Fruit fly (Drosophila melanogaster): ENCODE results near the gene CG7017.

CG7017 gene

DNA sequence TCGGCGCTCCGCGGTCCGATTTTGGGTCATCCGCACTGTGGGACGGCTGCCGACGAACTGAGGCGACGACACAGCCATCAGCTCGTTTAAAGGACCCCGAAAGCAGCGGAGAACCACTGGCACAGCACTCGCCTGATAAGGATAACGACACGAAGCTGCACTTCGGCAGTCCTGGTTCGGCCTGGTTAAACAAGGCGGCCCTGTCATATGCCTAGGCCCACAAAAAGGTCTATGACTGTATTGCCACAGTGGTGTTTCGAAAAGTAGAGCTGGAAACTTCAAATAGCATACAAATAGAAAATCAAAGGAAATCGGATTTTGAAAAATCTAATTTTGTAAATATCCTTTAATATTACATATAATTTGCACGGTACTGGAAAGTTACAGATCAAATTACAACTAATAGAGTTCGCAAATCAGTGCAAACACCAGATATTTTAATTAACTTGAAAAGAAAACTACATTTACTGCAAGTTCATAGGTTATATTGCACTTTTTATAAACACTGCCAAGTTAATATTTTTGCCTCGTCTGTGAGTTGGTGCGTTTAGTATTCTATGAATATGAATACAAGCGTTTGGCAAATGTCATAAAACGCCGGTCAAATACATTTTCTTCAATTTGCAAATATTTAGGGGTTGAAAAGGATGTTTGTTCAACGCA is 26.6 kb downstream of the CG7017 start (continued):
- peak; percentile 43 for TF ChIP-seq CG10543 (GFP tag; optimal IDR thresholded peaks at IDR 0.05)
- no peak for TF ChIP-seq crc (GFP tag; optimal IDR thresholded peaks at IDR 0.05)
- TF ChIP-seq repo (GFP tag; optimal IDR thresholded peaks at IDR 0.05): no peak
- TF ChIP-seq Abd-B (GFP tag; optimal IDR thresholded peaks at IDR 0.05): no peak
- no peak for TF ChIP-seq gro (GFP tag; optimal IDR thresholded peaks at IDR 0.05)
- no peak for TF ChIP-seq en (GFP tag; optimal IDR thresholded peaks at IDR 0.05)
- TF ChIP-seq Awh (GFP tag; IDR thresholded peaks at IDR 0.05): no peak
- TF ChIP-seq CG17829 (tag; optimal IDR thresholded peaks at IDR 0.05): no peak
- TF ChIP-seq Sin3A (optimal IDR thresholded peaks at IDR 0.05): no peak
- no peak for TF ChIP-seq Spps (tag; optimal IDR thresholded peaks at IDR 0.05)
- no peak for TF ChIP-seq CG4404 (GFP tag; IDR thresholded peaks at IDR 0.05)
- TF ChIP-seq danr (GFP tag; IDR thresholded peaks at IDR 0.05): no peak
- peak; percentile 69 for TF ChIP-seq CG13424 (tag; optimal IDR thresholded peaks at IDR 0.05)
- no peak for TF ChIP-seq CG11085 (GFP tag; IDR thresholded peaks at IDR 0.05)
- no peak for TF ChIP-seq CG6272 (GFP tag; IDR thresholded peaks at IDR 0.05)
- TF ChIP-seq ara (GFP tag; IDR thresholded peaks at IDR 0.05): no peak
- TF ChIP-seq rib (GFP tag; IDR thresholded peaks at IDR 0.05): no peak
- TF ChIP-seq CG7372 (GFP tag; IDR thresholded peaks at IDR 0.05): no peak
- no peak for TF ChIP-seq CG3995 (GFP tag; optimal IDR thresholded peaks at IDR 0.05)
- no peak for TF ChIP-seq CG10979 (tag; optimal IDR thresholded peaks at IDR 0.05)
- no peak for TF ChIP-seq C15 (GFP tag; IDR thresholded peaks at IDR 0.05)
- TF ChIP-seq CkIIα-i1 (GFP tag; IDR thresholded peaks at IDR 0.05): no peak
- no peak for TF ChIP-seq CG30020 (tag; optimal IDR thresholded peaks at IDR 0.05)
- TF ChIP-seq gt (GFP tag; IDR thresholded peaks at IDR 0.05): no peak
- TF ChIP-seq CG15269 (tag; optimal IDR thresholded peaks at IDR 0.05): peak; percentile 62
- TF ChIP-seq CG9876 (GFP tag; optimal IDR thresholded peaks at IDR 0.05): peak; percentile 12
- TF ChIP-seq Doc2 (GFP tag; IDR thresholded peaks at IDR 0.05): no peak
- 0 out of 2 replicates have a peak, but pooled peaks have one; percentile 18 for TF ChIP-seq CG42726 (GFP tag; IDR thresholded peaks at IDR 0.05; ENCODE audit: partially characterized antibody)
- no peak for TF ChIP-seq ase (GFP tag; IDR thresholded peaks at IDR 0.05)
- TF ChIP-seq Ssrp (tag; optimal IDR thresholded peaks at IDR 0.05): peak; percentile 49
- TF ChIP-seq CG12236 (GFP tag; optimal IDR thresholded peaks at IDR 0.05): no peak
- TF ChIP-seq HLHmδ (GFP tag; optimal IDR thresholded peaks at IDR 0.05): no peak
- TF ChIP-seq tgo (GFP tag; IDR thresholded peaks at IDR 0.05): no peak
- TF ChIP-seq peb (GFP tag; IDR thresholded peaks at IDR 0.05): no peak
- TF ChIP-seq CG7271 (tag; optimal IDR thresholded peaks at IDR 0.05): no peak
- TF ChIP-seq CG6813 (GFP tag; optimal IDR thresholded peaks at IDR 0.05): no peak
- no peak for TF ChIP-seq CG10274 (GFP tag; optimal IDR thresholded peaks at IDR 0.05)
- peak; percentile 87 for TF ChIP-seq CG2120 (GFP tag; optimal IDR thresholded peaks at IDR 0.05)
- TF ChIP-seq CG8290 (GFP tag; optimal IDR thresholded peaks at IDR 0.05): no peak
- peak in 1 of 2 experiments; percentile 51 for TF ChIP-seq CG8290 (tag; optimal IDR thresholded peaks at IDR 0.05)
- peak; percentile 60; the same call in 1 of the 2 replicates for TF ChIP-seq CG11696 (GFP tag; IDR thresholded peaks at IDR 0.05)
- no peak for TF ChIP-seq knrl (GFP tag; IDR thresholded peaks at IDR 0.05; ENCODE audit: partially characterized antibody)
- TF ChIP-seq CG8281 (tag; optimal IDR thresholded peaks at IDR 0.05): no peak
- no peak for TF ChIP-seq ranshi (GFP tag; IDR thresholded peaks at IDR 0.05)
- TF ChIP-seq toy (GFP tag; IDR thresholded peaks at IDR 0.05): no peak
- peak; percentile 34 for TF ChIP-seq Myb (GFP tag; optimal IDR thresholded peaks at IDR 0.05)
- TF ChIP-seq corto (GFP tag; optimal IDR thresholded peaks at IDR 0.05): peak; percentile 50
- TF ChIP-seq gfzf (GFP tag; optimal IDR thresholded peaks at IDR 0.05): no peak
- TF ChIP-seq Aef1 (GFP tag; IDR thresholded peaks at IDR 0.05): peak; percentile 56
- TF ChIP-seq CG18599 (GFP tag; optimal IDR thresholded peaks at IDR 0.05): peak; percentile 82
- TF ChIP-seq CG2116 (GFP tag; optimal IDR thresholded peaks at IDR 0.05): peak; percentile 37
- no peak for TF ChIP-seq otp (GFP tag; IDR thresholded peaks at IDR 0.05)

All from whole organism, embryonic.